Fruit fly (Drosophila melanogaster) whole organism, embryonic: ENCODE measurements around the gene Rab8.
A peak's percentile ranks its signal among the peaks of the same experiment; 100 is the strongest.

Experiments used
- BtbVII ChIP-seq: fragments of 200-800 bp; sonication (Bioruptor generic); optimal IDR thresholded peaks from 3 replicates; lab custom pipeline; 2017; ENCODE audit warnings: missing biosample characterization, mild to moderate bottlenecking, missing genetic modification characterization
- CG11398 ChIP-seq: fragments of 200-800 bp; sonication (Bioruptor generic); optimal IDR thresholded peaks from 2 replicates; lab custom pipeline; 2016; ENCODE audit warnings: missing biosample characterization, missing genetic modification characterization
- CG11723 ChIP-seq: fragments of 200-800 bp; sonication (Bioruptor generic); optimal IDR thresholded peaks from 2 replicates; lab custom pipeline; 2017; ENCODE audit warnings: missing biosample characterization, mild to moderate bottlenecking, missing genetic modification characterization
- CG15011 ChIP-seq: fragments of 200-800 bp; sonication (Bioruptor generic); optimal IDR thresholded peaks from 3 replicates; lab custom pipeline; 2018; ENCODE audit warnings: missing biosample characterization, mild to moderate bottlenecking, missing genetic modification characterization
- CG15696 ChIP-seq: fragments of 200-800 bp; sonication (Bioruptor generic); optimal IDR thresholded peaks from 2 replicates; lab custom pipeline; 2019; ENCODE audit warnings: missing biosample characterization, mild to moderate bottlenecking, missing genetic modification characterization, moderate library complexity
- CG17186 ChIP-seq: fragments of 200-800 bp; sonication (Bioruptor generic); optimal IDR thresholded peaks from 3 replicates; lab custom pipeline; 2017; ENCODE audit warnings: missing biosample characterization, missing genetic modification reagents, missing genetic modification characterization
- CG17802 ChIP-seq: fragments of 200-800 bp; sonication (Bioruptor generic); optimal IDR thresholded peaks from 2 replicates; lab custom pipeline; 2018; ENCODE audit warnings: missing biosample characterization, mild to moderate bottlenecking, missing genetic modification characterization, moderate library complexity
- CG18262 ChIP-seq: fragments of 200-800 bp; optimal IDR thresholded peaks from 3 replicates; lab custom pipeline; 2019; ENCODE audit warnings: missing biosample characterization, mild to moderate bottlenecking, missing genetic modification characterization, moderate library complexity
- CG2129 ChIP-seq: fragments of 200-800 bp; sonication (Bioruptor generic); IDR thresholded peaks from 2 replicates; pipeline ENCODE4 v1.3.6; 2022; ENCODE audit warnings: missing biosample characterization, missing genetic modification characterization; ENCODE audit not compliant: partially characterized antibody
- CG30020 ChIP-seq: fragments of 200-800 bp; optimal IDR thresholded peaks from 2 replicates; lab custom pipeline; 2019; ENCODE audit warnings: missing biosample characterization, mild to moderate bottlenecking, missing genetic modification characterization, moderate library complexity
- CG31224 ChIP-seq: fragments of 200-800 bp; sonication (Bioruptor generic); IDR thresholded peaks from 2 replicates; pipeline ENCODE4 v1.3.6; 2022; ENCODE audit warnings: missing biosample characterization, missing genetic modification characterization
- CG3281 ChIP-seq: fragments of 200-800 bp; sonication (Bioruptor generic); optimal IDR thresholded peaks from 3 replicates; lab custom pipeline; 2017; ENCODE audit warnings: missing biosample characterization, mild to moderate bottlenecking, missing genetic modification characterization
- CG33213 ChIP-seq: fragments of 200-800 bp; sonication (Bioruptor generic); optimal IDR thresholded peaks from 3 replicates; lab custom pipeline; 2016; ENCODE audit warnings: missing biosample characterization, missing genetic modification characterization
- CG34422 ChIP-seq: fragments of 200-800 bp; sonication (Bioruptor generic); IDR thresholded peaks from 3 replicates; pipeline ENCODE4 v1.3.6; 2022; ENCODE audit warnings: missing biosample characterization, missing genetic modification characterization
- CG6175 ChIP-seq: fragments of 200-800 bp; sonication (Bioruptor generic); IDR thresholded peaks from 3 replicates; pipeline ENCODE4 v1.3.6; 2022; ENCODE audit warnings: missing biosample characterization, missing genetic modification characterization
- CoRest ChIP-seq: fragments of 200-800 bp; sonication (Bioruptor generic); optimal IDR thresholded peaks from 3 replicates; lab custom pipeline; 2018; ENCODE audit warnings: missing biosample characterization, mild to moderate bottlenecking, missing genetic modification characterization, moderate library complexity
- Dip3 ChIP-seq: fragments of 200-800 bp; sonication (Bioruptor generic); optimal IDR thresholded peaks from 3 replicates; lab custom pipeline; 2016; ENCODE audit warnings: missing biosample characterization, missing genetic modification characterization
- E2f1 ChIP-seq: fragments of 200-800 bp; sonication (Bioruptor generic); IDR thresholded peaks from 2 replicates; pipeline ENCODE4 v1.3.6; 2022; ENCODE audit warnings: missing biosample characterization, missing genetic modification characterization
- ERR ChIP-seq: fragments of 200-800 bp; sonication (Bioruptor generic); optimal IDR thresholded peaks from 2 replicates; lab custom pipeline; 2016; ENCODE audit warnings: missing biosample characterization, missing genetic modification characterization
- Elba2 ChIP-seq: fragments of 200-800 bp; sonication (Bioruptor generic); optimal IDR thresholded peaks from 3 replicates; lab custom pipeline; 2016; ENCODE audit warnings: missing biosample characterization, missing genetic modification characterization
- Ets97D ChIP-seq: fragments of 200-800 bp; sonication (Bioruptor generic); optimal IDR thresholded peaks from 3 replicates; lab custom pipeline; 2016; ENCODE audit warnings: missing biosample characterization, missing genetic modification characterization
- HLH3B ChIP-seq: fragments of 200-800 bp; sonication (Bioruptor generic); IDR thresholded peaks from 2 replicates; pipeline ENCODE4 v1.3.6; 2022; ENCODE audit warnings: missing biosample characterization, missing genetic modification characterization
- Hand ChIP-seq: fragments of 200-800 bp; sonication (Bioruptor generic); optimal IDR thresholded peaks from 2 replicates; lab custom pipeline; 2017; ENCODE audit warnings: mild to moderate bottlenecking, missing biosample characterization, missing genetic modification reagents, missing genetic modification characterization
- Hr3 ChIP-seq: fragments of 200-800 bp; sonication (Bioruptor generic); optimal IDR thresholded peaks from 3 replicates; lab custom pipeline; 2016; ENCODE audit warnings: missing biosample characterization, missing genetic modification characterization
- Hsf ChIP-seq: fragments of 200-800 bp; sonication (Bioruptor generic); optimal IDR thresholded peaks from 3 replicates; lab custom pipeline; 2016; ENCODE audit warnings: missing biosample characterization, missing genetic modification characterization
- MESR4 ChIP-seq: fragments of 200-800 bp; sonication (Bioruptor generic); optimal IDR thresholded peaks from 2 replicates; lab custom pipeline; 2018; ENCODE audit warnings: missing biosample characterization, mild to moderate bottlenecking, missing genetic modification characterization, moderate library complexity
- Max ChIP-seq: fragments of 200-800 bp; sonication (Bioruptor generic); optimal IDR thresholded peaks from 2 replicates; lab custom pipeline; 2016; ENCODE audit warnings: missing biosample characterization, mild to moderate bottlenecking, missing genetic modification characterization
- Med ChIP-seq: fragments of 200-800 bp; sonication (Bioruptor generic); peaks from one replicate; lab custom pipeline; 2016; ENCODE audit warnings: missing biosample characterization, missing genetic modification characterization, mild to moderate bottlenecking, inconsistent platforms, moderate library complexity
- Mes4 ChIP-seq: fragments of 200-800 bp; sonication (Bioruptor generic); optimal IDR thresholded peaks from 2 replicates; lab custom pipeline; 2016; ENCODE audit warnings: missing biosample characterization, missing genetic modification characterization
- Rfx ChIP-seq: fragments of 200-800 bp; sonication (Bioruptor generic); IDR thresholded peaks from 2 replicates; pipeline ENCODE4 v1.3.6; 2022; ENCODE audit warnings: missing biosample characterization, missing genetic modification characterization
- Sox102F ChIP-seq: fragments of 200-800 bp; sonication (Bioruptor generic); optimal IDR thresholded peaks from 2 replicates; lab custom pipeline; 2018; ENCODE audit warnings: missing biosample characterization, mild to moderate bottlenecking, missing genetic modification characterization, moderate library complexity
- Sry-δ ChIP-seq: fragments of 200-800 bp; sonication (Bioruptor generic); optimal IDR thresholded peaks from 2 replicates; lab custom pipeline; 2016; ENCODE audit warnings: missing biosample characterization, missing genetic modification characterization
- Taf1 ChIP-seq: fragments of 200-800 bp; sonication (Bioruptor generic); IDR thresholded peaks from 2 replicates; pipeline ENCODE4 v1.3.6; 2022; ENCODE audit warnings: missing biosample characterization, missing genetic modification characterization
- bcd ChIP-seq: fragments of 200-800 bp; sonication (Bioruptor generic); optimal IDR thresholded peaks from 2 replicates; lab custom pipeline; 2017; ENCODE audit warnings: missing biosample characterization, mild to moderate bottlenecking, missing genetic modification characterization
- cad ChIP-seq: fragments of >200 bp; optimal IDR thresholded peaks from 2 replicates; lab custom pipeline; 2017; ENCODE audit warnings: missing biosample characterization, missing genetic modification characterization
- caup ChIP-seq: fragments of 200-800 bp; sonication (Bioruptor generic); optimal IDR thresholded peaks from 3 replicates; lab custom pipeline; 2017; ENCODE audit warnings: missing biosample characterization, mild to moderate bottlenecking, missing genetic modification characterization, moderate library complexity; ENCODE audit not compliant: severe bottlenecking
- chif ChIP-seq, 2 experiments: fragments of 200-800 bp; sonication (Bioruptor generic); optimal IDR thresholded peaks; 3 replicates each; lab custom pipeline; 2016; ENCODE audit warnings: missing biosample characterization in 2 of 2, missing genetic modification characterization in 2 of 2
- crol ChIP-seq: fragments of 200-800 bp; sonication (Bioruptor generic); IDR thresholded peaks from 2 replicates; pipeline ENCODE4 v1.3.6; 2022; ENCODE audit warnings: missing biosample characterization, missing genetic modification characterization
- dm ChIP-seq: fragments of 200-800 bp; sonication (Bioruptor generic); optimal IDR thresholded peaks from 3 replicates; lab custom pipeline; 2016; ENCODE audit warnings: missing biosample characterization, missing genetic modification characterization
- emc ChIP-seq: fragments of 200-800 bp; sonication (Bioruptor generic); optimal IDR thresholded peaks from 2 replicates; lab custom pipeline; 2016; ENCODE audit warnings: missing biosample characterization, missing genetic modification characterization
- en ChIP-seq: fragments of 200-800 bp; sonication (Bioruptor generic); optimal IDR thresholded peaks from 2 replicates; lab custom pipeline; 2016; ENCODE audit warnings: missing biosample characterization, missing genetic modification characterization
- gcm ChIP-seq: fragments of 200-800 bp; sonication (Bioruptor generic); optimal IDR thresholded peaks from 2 replicates; lab custom pipeline; 2019; ENCODE audit warnings: missing biosample characterization, mild to moderate bottlenecking, missing genetic modification characterization, moderate library complexity
- gro ChIP-seq: fragments of 200-800 bp; sonication (Bioruptor generic); optimal IDR thresholded peaks from 2 replicates; lab custom pipeline; 2016; ENCODE audit warnings: missing biosample characterization, missing genetic modification characterization
- h ChIP-seq: fragments of >200 bp; optimal IDR thresholded peaks from 2 replicates; lab custom pipeline; 2017
- maf-S ChIP-seq: fragments of 200-800 bp; sonication (Bioruptor generic); optimal IDR thresholded peaks from 2 replicates; lab custom pipeline; 2016; ENCODE audit warnings: missing biosample characterization, missing genetic modification characterization
- pb ChIP-seq: fragments of 200-800 bp; sonication (Bioruptor generic); optimal IDR thresholded peaks from 3 replicates; lab custom pipeline; 2016; ENCODE audit warnings: missing biosample characterization, missing genetic modification characterization
- run ChIP-seq: fragments of 200-800 bp; sonication (Bioruptor generic); optimal IDR thresholded peaks from 3 replicates; lab custom pipeline; 2018; ENCODE audit warnings: missing biosample characterization, mild to moderate bottlenecking, missing genetic modification characterization
- schlank ChIP-seq: fragments of 200-800 bp; sonication (Bioruptor generic); optimal IDR thresholded peaks from 2 replicates; lab custom pipeline; 2018; ENCODE audit warnings: missing biosample characterization, mild to moderate bottlenecking, missing genetic modification characterization
- sens ChIP-seq: fragments of 200-800 bp; sonication (Bioruptor generic); peaks from one replicate; lab custom pipeline; 2016; ENCODE audit warnings: missing biosample characterization, missing genetic modification characterization
- sisA ChIP-seq: fragments of 200-800 bp; sonication (Bioruptor generic); IDR thresholded peaks from 2 replicates; pipeline ENCODE4 v1.3.6; 2022; ENCODE audit warnings: missing biosample characterization, missing genetic modification characterization
- so ChIP-seq: fragments of 200-800 bp; sonication (Bioruptor generic); IDR thresholded peaks from 3 replicates; pipeline ENCODE4 v1.3.6; 2022; ENCODE audit warnings: missing biosample characterization, missing genetic modification characterization
- tin ChIP-seq: fragments of 200-800 bp; sonication (Bioruptor generic); optimal IDR thresholded peaks from 3 replicates; lab custom pipeline; 2016; ENCODE audit warnings: missing biosample characterization, missing genetic modification characterization
- zfh1 ChIP-seq: fragments of 200-800 bp; sonication (Bioruptor generic); IDR thresholded peaks from 3 replicates; pipeline ENCODE4 v1.3.6; 2022; ENCODE audit warnings: missing biosample characterization, missing genetic modification characterization

Rab8 gene

dm6 chr3L:19910054-19910414 is 39.2 kb upstream of the Rab8 start, which contains the start of the genes Mi-2 and Prp3 (continued):
- TF ChIP-seq Med (GFP tag; lab: Kevin White, UChicago) (peak; percentile 88), dm (GFP tag; lab: Kevin White, UChicago) (peak; percentile 81), run (tag; lab: Kevin White, UChicago) (no peak), sens (GFP tag; lab: Kevin White, UChicago) (peak; percentile 83), Dip3 (GFP tag; lab: Kevin White, UChicago) (no peak), CG34422 (GFP tag; lab: Robert Waterston, UW) (peak; percentile 70; the same call in 2 of the 3 replicates), CG6175 (GFP tag; lab: Robert Waterston, UW) (no peak), so (GFP tag; lab: Robert Waterston, UW) (no peak), CG15696 (tag; lab: Kevin White, UChicago) (no peak), Hand (no peak), zfh1 (GFP tag; lab: Robert Waterston, UW) (peak; percentile 48; the same call in 1 of the 3 replicates), CG11723 (GFP tag; lab: Kevin White, UChicago) (no peak), MESR4 (GFP tag; lab: Kevin White, UChicago) (peak; percentile 81), gcm (GFP tag; lab: Kevin White, UChicago) (no peak), emc (no peak), caup (peak; percentile 40), Sry-δ (GFP tag; lab: Kevin White, UChicago) (peak; percentile 68), Sox102F (GFP tag; lab: Kevin White, UChicago) (no peak), CG3281 (GFP tag; lab: Kevin White, UChicago) (peak; percentile 100), Mes4 (peak; percentile 7), Hsf (GFP tag; lab: Kevin White, UChicago) (peak; percentile 21), Hr3 (GFP tag; lab: Kevin White, UChicago) (no peak), CG30020 (tag; lab: Kevin White, UChicago) (peak; percentile 24), Elba2 (GFP tag; lab: Kevin White, UChicago) (no peak), Ets97D (peak; percentile 94), Max (peak; percentile 11), pb (no peak), tin (GFP tag; lab: Kevin White, UChicago) (no peak), CG2129 (GFP tag; lab: Robert Waterston, UW) (no peak), CG11398 (GFP tag; lab: Kevin White, UChicago) (no peak), cad (GFP tag; lab: Kevin White, UChicago) (no peak), chif (GFP tag; optimal IDR thresholded peaks at IDR 0.05; lab: Kevin White, UChicago) (no peak), CG17186 (GFP tag; lab: Kevin White, UChicago) (peak; percentile 23), gro (peak; percentile 21), Rfx (GFP tag; lab: Robert Waterston, UW) (peak; percentile 65), CG15011 (GFP tag; lab: Kevin White, UChicago) (no peak), en (no peak), schlank (tag; lab: Kevin White, UChicago) (no peak), crol (GFP tag; lab: Robert Waterston, UW) (no peak), HLH3B (GFP tag; lab: Robert Waterston, UW) (no peak), Taf1 (GFP tag; lab: Robert Waterston, UW) (no peak), ERR (peak; percentile 26), CG18262 (tag; lab: Kevin White, UChicago) (no peak), BtbVII (GFP tag; lab: Kevin White, UChicago) (no peak), CoRest (tag; lab: Kevin White, UChicago) (peak; percentile 10), E2f1 (GFP tag; lab: Robert Waterston, UW) (0 out of 2 replicates have a peak, but pooled peaks have one; percentile 14), bcd (GFP tag; lab: Kevin White, UChicago) (peak; percentile 7), h (lab: Kevin White, UChicago) (no peak), CG17802 (tag; lab: Kevin White, UChicago) (no peak), maf-S (GFP tag; lab: Kevin White, UChicago) (no peak), sisA (GFP tag; lab: Robert Waterston, UW) (no peak), CG33213 (GFP tag; lab: Kevin White, UChicago) (peak; percentile 56), CG31224 (no peak)
